Worm (Caenorhabditis elegans): ENCODE measurements around the gene col-81.

col-81 gene

ce11 chrII:10971677-10972076 lies 41.9 kb downstream of the col-81 start:
- TF ChIP-seq rcor-1 (GFP tag; IDR thresholded peaks at IDR 0.05) (no peak), C17E4.6 (GFP tag; IDR thresholded peaks at IDR 0.05) (no peak), F57A8.1 (GFP tag; optimal IDR thresholded peaks at IDR 0.05) (no peak), egl-44 (GFP tag; IDR thresholded peaks at IDR 0.05) (no peak), F37B4.10 (GFP tag; IDR thresholded peaks at IDR 0.05) (no peak)

ce11 chrII:10970625-10971024 lies 42.9 kb downstream of the col-81 start:
- TF ChIP-seq madf-6 (GFP tag; IDR thresholded peaks at IDR 0.05) (no peak), snpc-1.1 (tag; optimal IDR thresholded peaks at IDR 0.05; ENCODE audit: insufficient read depth) (no peak), cebp-2 (GFP tag; IDR thresholded peaks at IDR 0.05) (no peak), hmg-1.2 (GFP tag; IDR thresholded peaks at IDR 0.05) (no peak), K12H6.12 (tag; optimal IDR thresholded peaks at IDR 0.05) (no peak), B0261.1 (tag; optimal IDR thresholded peaks at IDR 0.05) (no peak), nfya-1 (tag; optimal IDR thresholded peaks at IDR 0.05; ENCODE audit: borderline replicate concordance, insufficient read depth) (no peak), rpc-1 (optimal IDR thresholded peaks at IDR 0.05) (no peak), rpc-1 (tag; optimal IDR thresholded peaks at IDR 0.05) (no peak), dox-1 (GFP tag; IDR thresholded peaks at IDR 0.05) (no peak), snpc-3.4 (tag; optimal IDR thresholded peaks at IDR 0.05) (no peak)

DNA sequence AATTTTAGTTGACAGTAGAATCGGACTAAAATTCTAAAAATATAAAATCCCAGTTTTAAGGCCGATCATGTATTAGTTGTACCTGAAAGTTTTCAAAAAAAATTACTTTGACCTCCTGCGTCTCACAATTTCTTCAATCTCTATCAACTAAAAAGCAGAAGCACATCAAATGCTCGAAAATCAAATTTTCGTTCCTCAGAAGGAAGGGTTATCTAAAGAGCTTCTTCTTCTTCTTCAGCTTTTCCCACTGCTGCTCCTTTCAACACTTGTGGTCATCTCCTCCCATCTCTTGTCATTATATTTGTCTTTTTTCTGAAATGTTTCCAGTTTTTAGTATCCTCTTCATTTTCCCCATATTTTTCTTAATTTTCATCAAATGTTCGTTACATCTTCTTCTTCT lies 48.8 kb downstream of the col-81 start:
- TF ChIP-seq efl-1 (GFP tag; optimal IDR thresholded peaks at IDR 0.05) (no peak), mel-28 (tag; optimal IDR thresholded peaks at IDR 0.05; ENCODE audit: borderline replicate concordance) (no peak), cebp-2 (GFP tag; IDR thresholded peaks at IDR 0.05) (no peak), lin-26 (GFP tag; IDR thresholded peaks at IDR 0.05) (no peak), C06A6.2 (GFP tag; conservative IDR thresholded peaks at IDR 0.05) (no peak)
